Fruit fly (Drosophila melanogaster): ENCODE results near the gene CG7565.

Gene CG7565

dm6 chr3L:8124481-8125359 lies 33.1 kb upstream of the CG7565 start, which contains the start of the genes CG7550 and mRpL36:
Gene CG7550 (minus strand): TSS chr3L:8124531.
Gene mRpL36 (minus strand): TSS chr3L:8125132.
- TF ChIP-seq HLH106 (tag; optimal IDR thresholded peaks at IDR 0.05) (no peak), Hr83 (GFP tag; optimal IDR thresholded peaks at IDR 0.05; ENCODE audit: poor library complexity, severe bottlenecking) (peak; percentile 8)

dm6 chr3L:8121590-8121989 lies 30.0 kb upstream of the CG7565 start, which contains the start of gene ldbr:
Gene ldbr (plus strand): TSS chr3L:8121827.
- TF ChIP-seq br (GFP tag; optimal IDR thresholded peaks at IDR 0.05) = peak; percentile 3
- peak; percentile 30 for TF ChIP-seq rgr (GFP tag; optimal IDR thresholded peaks at IDR 0.05)
- TF ChIP-seq Rel (GFP tag; optimal IDR thresholded peaks at IDR 0.05) = no peak
- no peak for TF ChIP-seq Rel (tag; optimal IDR thresholded peaks at IDR 0.05)
- TF ChIP-seq Sp1 (GFP tag; optimal IDR thresholded peaks at IDR 0.05) = peak; percentile 21
- TF ChIP-seq foxo (GFP tag; optimal IDR thresholded peaks at IDR 0.05) = peak in 1 of 2 experiments; percentile 44
- TF ChIP-seq Hnf4 (GFP tag; optimal IDR thresholded peaks at IDR 0.05) = no peak

dm6 chr3L:8116809-8117208 lies 25.2 kb upstream of the CG7565 start:
- TF ChIP-seq GATAd (GFP tag; optimal IDR thresholded peaks at IDR 0.05) (no peak), jim (GFP tag; optimal IDR thresholded peaks at IDR 0.05) (no peak), Dif (GFP tag; optimal IDR thresholded peaks at IDR 0.05; ENCODE audit: partially characterized antibody) (no peak), h (GFP tag; optimal IDR thresholded peaks at IDR 0.05) (no peak), Abd-B (GFP tag; optimal IDR thresholded peaks at IDR 0.05) (no peak), CG32264 (GFP tag; optimal IDR thresholded peaks at IDR 0.05) (no peak), sv (GFP tag; optimal IDR thresholded peaks at IDR 0.05) (no peak), pan (optimal IDR thresholded peaks at IDR 0.05) (no peak), Hr83 (GFP tag; optimal IDR thresholded peaks at IDR 0.05; ENCODE audit: poor library complexity, severe bottlenecking) (no peak), dl (GFP tag; optimal IDR thresholded peaks at IDR 0.05; ENCODE audit: insufficient read depth in 1 of 2, partially characterized antibody in 2 of 2) (no peak), Vsx2 (GFP tag; optimal IDR thresholded peaks at IDR 0.05; ENCODE audit: partially characterized antibody) (no peak), dsf (GFP tag; optimal IDR thresholded peaks at IDR 0.05; ENCODE audit: borderline replicate concordance) (no peak), OdsH (GFP tag; optimal IDR thresholded peaks at IDR 0.05) (no peak), N (GFP tag; optimal IDR thresholded peaks at IDR 0.05) (no peak), Mio (GFP tag; optimal IDR thresholded peaks at IDR 0.05) (no peak), ey (GFP tag; optimal IDR thresholded peaks at IDR 0.05) (no peak), Hr78 (GFP tag; optimal IDR thresholded peaks at IDR 0.05) (no peak)

- TF ChIP-seq usp (GFP tag; optimal IDR thresholded peaks at IDR 0.05) (no peak), tai (GFP tag; optimal IDR thresholded peaks at IDR 0.05) (no peak), Myc (optimal IDR thresholded peaks at IDR 0.05) (peak; percentile 38), Hnf4 (GFP tag; optimal IDR thresholded peaks at IDR 0.05) (peak; percentile 84), Dfd (GFP tag; optimal IDR thresholded peaks at IDR 0.05) (no peak), foxo (GFP tag; optimal IDR thresholded peaks at IDR 0.05) (peak in 1 of 2 experiments; percentile 88), dl (GFP tag; optimal IDR thresholded peaks at IDR 0.05; ENCODE audit: insufficient read depth in 1 of 2, partially characterized antibody in 2 of 2) (no peak), h (GFP tag; optimal IDR thresholded peaks at IDR 0.05) (peak; percentile 87), GATAd (GFP tag; optimal IDR thresholded peaks at IDR 0.05) (peak; percentile 50), dsf (GFP tag; optimal IDR thresholded peaks at IDR 0.05; ENCODE audit: borderline replicate concordance) (no peak), rgr (GFP tag; optimal IDR thresholded peaks at IDR 0.05) (peak; percentile 84), sv (GFP tag; optimal IDR thresholded peaks at IDR 0.05) (peak; percentile 88), Abd-B (GFP tag; optimal IDR thresholded peaks at IDR 0.05) (no peak), Sp1 (GFP tag; optimal IDR thresholded peaks at IDR 0.05) (peak; percentile 72), OdsH (GFP tag; optimal IDR thresholded peaks at IDR 0.05) (peak; percentile 76), Rel (GFP tag; optimal IDR thresholded peaks at IDR 0.05) (no peak), Rel (tag; optimal IDR thresholded peaks at IDR 0.05) (peak; percentile 64), CG9705 (GFP tag; optimal IDR thresholded peaks at IDR 0.05) (peak; percentile 79), Jra (GFP tag; optimal IDR thresholded peaks at IDR 0.05) (peak; percentile 87), Vsx2 (GFP tag; optimal IDR thresholded peaks at IDR 0.05; ENCODE audit: partially characterized antibody) (no peak), Mio (GFP tag; optimal IDR thresholded peaks at IDR 0.05) (peak; percentile 2), br (GFP tag; optimal IDR thresholded peaks at IDR 0.05) (peak; percentile 82), Hr78 (GFP tag; optimal IDR thresholded peaks at IDR 0.05) (no peak), dmrt93B (GFP tag; optimal IDR thresholded peaks at IDR 0.05) (no peak), pan (optimal IDR thresholded peaks at IDR 0.05) (no peak), brk (GFP tag; optimal IDR thresholded peaks at IDR 0.05) (no peak), N (GFP tag; optimal IDR thresholded peaks at IDR 0.05) (no peak), fru (GFP tag; optimal IDR thresholded peaks at IDR 0.05) (no peak), lola (GFP tag; optimal IDR thresholded peaks at IDR 0.05) (no peak), woc (GFP tag; optimal IDR thresholded peaks at IDR 0.05) (no peak), ey (GFP tag; optimal IDR thresholded peaks at IDR 0.05) (peak; percentile 81), Dif (GFP tag; optimal IDR thresholded peaks at IDR 0.05; ENCODE audit: partially characterized antibody) (no peak), psq (GFP tag; optimal IDR thresholded peaks at IDR 0.05) (peak; percentile 82), HLH106 (tag; optimal IDR thresholded peaks at IDR 0.05) (peak; percentile 81), CG32264 (GFP tag; optimal IDR thresholded peaks at IDR 0.05) (no peak), CrebA (GFP tag; optimal IDR thresholded peaks at IDR 0.05; ENCODE audit: borderline replicate concordance) (no peak)
Observed at dm6 chr3L:8115864-8116528, 24.4 kb upstream of the CG7565 start, which contains the start of the genes Arp3 and msk. Gene Arp3 (minus strand): TSS chr3L:8115902. Gene msk (plus strand): TSS chr3L:8116179.

Data from whole organism, wandering third instar larva.